Fruit fly (Drosophila melanogaster) whole organism, adult: ENCODE results near the gene CG31955.

Experiments used
- CG11617 ChIP-seq: fragments of 200-800 bp; sonication (Bioruptor generic); optimal IDR thresholded peaks from 2 replicates; lab custom pipeline; 2017; ENCODE audit warnings: mild to moderate bottlenecking, missing biosample characterization, missing genetic modification reagents, missing genetic modification characterization
- CG12768 ChIP-seq: fragments of 200-800 bp; sonication (Bioruptor generic); optimal IDR thresholded peaks from 2 replicates; lab custom pipeline; 2017; ENCODE audit warnings: missing biosample characterization, missing genetic modification characterization, mild to moderate bottlenecking, moderate library complexity, missing genetic modification reagents
- CG33017 ChIP-seq: fragments of 200-800 bp; sonication (Bioruptor generic); optimal IDR thresholded peaks from 2 replicates; lab custom pipeline; 2018; ENCODE audit warnings: missing biosample characterization, mild to moderate bottlenecking, missing genetic modification characterization, moderate library complexity
- CG5204 ChIP-seq: fragments of 200-800 bp; sonication (Bioruptor generic); optimal IDR thresholded peaks from 2 replicates; lab custom pipeline; 2016; ENCODE audit warnings: missing biosample characterization, missing genetic modification characterization
- CG7045 ChIP-seq: fragments of 200-800 bp; sonication (Bioruptor generic); optimal IDR thresholded peaks from 2 replicates; lab custom pipeline; 2017; ENCODE audit warnings: missing biosample characterization, mild to moderate bottlenecking, missing genetic modification characterization
- CG7101 ChIP-seq: fragments of 200-800 bp; sonication (Bioruptor generic); optimal IDR thresholded peaks from 2 replicates; lab custom pipeline; 2018; ENCODE audit warnings: missing biosample characterization, mild to moderate bottlenecking, missing genetic modification characterization, moderate library complexity
- Hr96 ChIP-seq: fragments of 200-800 bp; sonication (Bioruptor generic); optimal IDR thresholded peaks from 2 replicates; lab custom pipeline; 2016; ENCODE audit warnings: missing biosample characterization, missing genetic modification characterization
- Mnt ChIP-seq: fragments of 200-800 bp; sonication (Bioruptor generic); optimal IDR thresholded peaks from 2 replicates; lab custom pipeline; 2016; ENCODE audit warnings: missing biosample characterization, mild to moderate bottlenecking, missing genetic modification characterization
- bab1 ChIP-seq: fragments of 200-800 bp; sonication (Bioruptor generic); optimal IDR thresholded peaks from 3 replicates; lab custom pipeline; 2019; ENCODE audit warnings: missing biosample characterization, mild to moderate bottlenecking, missing genetic modification characterization, moderate library complexity
- cnc ChIP-seq, 2 experiments: fragments of >200 bp; optimal IDR thresholded peaks; 2 replicates each; lab custom pipeline; 2017
- ovo ChIP-seq: fragments of 200-800 bp; sonication (Bioruptor generic); optimal IDR thresholded peaks from 2 replicates; lab custom pipeline; 2016; ENCODE audit warnings: missing biosample characterization, missing genetic modification characterization
- pad ChIP-seq: fragments of 200-800 bp; sonication (Bioruptor generic); optimal IDR thresholded peaks from 3 replicates; lab custom pipeline; 2017; ENCODE audit warnings: missing biosample characterization, missing genetic modification characterization, mild to moderate bottlenecking, moderate library complexity, missing genetic modification reagents

- TF ChIP-seq ovo (no peak), pad (no peak), CG5204 (no peak), CG7045 (GFP tag; lab: Kevin White, UChicago) (no peak), CG33017 (no peak), Hr96 (GFP tag; lab: Kevin White, UChicago) (no peak), Mnt (GFP tag; lab: Kevin White, UChicago) (no peak), bab1 (GFP tag; lab: Kevin White, UChicago) (no peak), CG12768 (no peak), cnc (optimal IDR thresholded peaks at IDR 0.05; lab: Kevin White, UChicago) (no peak), CG7101 (no peak), CG11617 (GFP tag; lab: Kevin White, UChicago) (no peak)
Observed at dm6 chr2L:3692466-3692865, 20.4 kb downstream of the CG31955 start, which contains the start of gene CG16704.
